Worm (Caenorhabditis elegans): ENCODE data around the gene bkip-1.

DNA sequence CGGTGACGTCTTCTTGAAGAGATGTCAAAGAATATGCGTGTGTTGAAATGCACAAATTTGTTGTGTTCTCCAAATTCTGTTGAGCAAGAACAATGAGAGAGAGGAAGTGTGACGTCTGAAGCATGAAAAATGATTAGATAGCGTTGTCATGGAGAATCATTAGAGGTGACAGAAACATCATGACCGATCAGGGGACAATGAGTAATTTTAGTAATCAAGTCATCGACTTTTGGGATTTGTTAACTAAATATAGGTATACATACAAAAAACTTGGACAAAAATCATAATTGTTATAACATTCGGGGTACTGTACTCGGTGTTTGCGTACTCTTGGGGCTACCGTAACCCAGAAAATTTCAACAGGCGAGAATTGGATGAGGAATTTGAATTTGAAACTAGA, 48.9 kb upstream of the bkip-1 start, which contains the start of gene daf-5:
- no peak for TF ChIP-seq fkh-10 (GFP tag; optimal IDR thresholded peaks at IDR 0.05)
- TF ChIP-seq elt-1 (tag; optimal IDR thresholded peaks at IDR 0.05) = no peak
